Worm (Caenorhabditis elegans): ENCODE measurements around the gene pqn-80.

Gene pqn-80

DNA sequence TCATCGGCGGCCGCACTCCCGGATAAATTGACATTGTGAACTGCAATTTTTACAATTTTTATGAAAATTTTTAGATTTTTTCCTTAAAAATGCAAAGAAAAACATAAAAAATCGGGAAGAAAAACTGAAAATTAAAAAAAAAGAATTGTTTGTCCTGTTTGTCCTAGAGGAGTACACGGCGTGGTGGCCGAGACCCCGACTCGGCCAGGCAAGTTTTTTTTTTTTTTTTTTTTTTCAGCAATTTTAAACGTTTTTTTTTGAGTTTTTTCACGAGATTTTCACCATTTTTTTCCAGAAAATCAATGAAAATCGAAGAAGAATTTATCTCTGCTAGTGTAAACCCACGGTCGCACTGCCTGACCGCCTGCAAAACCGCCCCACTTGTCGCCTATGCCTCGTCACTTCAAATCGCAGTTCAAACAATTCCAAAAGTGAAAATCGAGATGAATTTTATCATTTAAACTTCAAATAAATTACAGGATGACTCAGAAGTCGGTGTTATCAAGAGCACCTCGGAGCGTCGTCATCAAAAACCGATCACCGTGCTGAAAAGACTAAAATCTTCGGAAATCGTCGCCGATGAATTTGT, 47.1 kb downstream of the pqn-80 start, which contains the start of the genes taf-7.2 and elpc-2 (continued):
- peak; percentile 6 for TF ChIP-seq unc-86 (tag; optimal IDR thresholded peaks at IDR 0.05)
- no peak for TF ChIP-seq ceh-14 (tag; optimal IDR thresholded peaks at IDR 0.05)
- TF ChIP-seq madf-2 (tag; optimal IDR thresholded peaks at IDR 0.05): no peak
- TF ChIP-seq tbx-7 (tag; optimal IDR thresholded peaks at IDR 0.05): peak; percentile 83
- no peak for TF ChIP-seq F13H6.1 (tag; optimal IDR thresholded peaks at IDR 0.05)
- no peak for TF ChIP-seq dmd-4 (tag; optimal IDR thresholded peaks at IDR 0.05; ENCODE audit: borderline replicate concordance)
- peak; percentile 45 for TF ChIP-seq elt-2 (tag; optimal IDR thresholded peaks at IDR 0.05)
- TF ChIP-seq eyg-1 (tag; optimal IDR thresholded peaks at IDR 0.05): no peak
- TF ChIP-seq pha-4 (tag; optimal IDR thresholded peaks at IDR 0.05): no peak
- no peak for TF ChIP-seq hlh-15 (tag; optimal IDR thresholded peaks at IDR 0.05)
- peak; percentile 54 for TF ChIP-seq mec-3 (tag; optimal IDR thresholded peaks at IDR 0.05; ENCODE audit: borderline replicate concordance)
- no peak for TF ChIP-seq ceh-24 (tag; optimal IDR thresholded peaks at IDR 0.05)
- peak; percentile 67 for TF ChIP-seq zip-5 (tag; optimal IDR thresholded peaks at IDR 0.05)
- no peak for TF ChIP-seq pha-2 (tag; optimal IDR thresholded peaks at IDR 0.05)
- peak; percentile 21 for TF ChIP-seq hlh-8 (tag; optimal IDR thresholded peaks at IDR 0.05)
- peak; percentile 49 for TF ChIP-seq fax-1 (tag; optimal IDR thresholded peaks at IDR 0.05)
- TF ChIP-seq sox-2 (GFP tag; IDR thresholded peaks at IDR 0.05): no peak
- TF ChIP-seq C08G9.2 (tag; optimal IDR thresholded peaks at IDR 0.05): peak; percentile 90
- TF ChIP-seq odd-2 (tag; optimal IDR thresholded peaks at IDR 0.05): no peak
- TF ChIP-seq fkh-10 (GFP tag; optimal IDR thresholded peaks at IDR 0.05): no peak
- TF ChIP-seq pqm-1 (tag; optimal IDR thresholded peaks at IDR 0.05): no peak
- peak; percentile 22 for TF ChIP-seq rnt-1 (tag; optimal IDR thresholded peaks at IDR 0.05)
- TF ChIP-seq ceh-31 (tag; optimal IDR thresholded peaks at IDR 0.05): peak; percentile 90
- TF ChIP-seq ceh-45 (GFP tag; IDR thresholded peaks at IDR 0.05): no peak
- TF ChIP-seq T23F11.4 (GFP tag; optimal IDR thresholded peaks at IDR 0.05): no peak

DNA sequence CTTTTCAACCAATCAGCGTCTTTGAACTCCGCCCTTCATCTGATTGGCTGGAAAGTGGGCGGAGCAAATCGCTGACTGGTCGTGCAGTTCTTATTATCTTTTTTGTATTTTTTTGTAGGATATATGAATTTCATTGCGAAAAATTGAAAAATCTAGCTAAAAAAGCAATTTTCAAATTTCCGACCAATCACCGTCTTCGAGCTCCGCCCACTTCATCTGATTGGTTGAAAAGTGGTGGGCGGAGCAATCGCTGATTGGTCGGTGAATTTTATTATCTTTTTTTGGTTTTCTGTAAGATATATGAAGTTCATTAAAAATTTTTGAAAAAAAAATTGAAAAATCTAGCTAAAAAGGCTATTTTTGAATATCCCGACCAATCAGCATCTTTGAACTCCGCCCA, 53.9 kb downstream of the pqn-80 start:
- TF ChIP-seq pros-1 (tag; optimal IDR thresholded peaks at IDR 0.05) (no peak), eyg-1 (tag; optimal IDR thresholded peaks at IDR 0.05) (no peak), sdc-2 (tag; optimal IDR thresholded peaks at IDR 0.05) (no peak), ceh-18 (tag; optimal IDR thresholded peaks at IDR 0.05) (no peak), hlh-6 (tag; optimal IDR thresholded peaks at IDR 0.05) (no peak), elt-4 (tag; optimal IDR thresholded peaks at IDR 0.05) (no peak), nfya-1 (tag; optimal IDR thresholded peaks at IDR 0.05) (peak; percentile 88), hlh-15 (tag; optimal IDR thresholded peaks at IDR 0.05) (no peak)

DNA sequence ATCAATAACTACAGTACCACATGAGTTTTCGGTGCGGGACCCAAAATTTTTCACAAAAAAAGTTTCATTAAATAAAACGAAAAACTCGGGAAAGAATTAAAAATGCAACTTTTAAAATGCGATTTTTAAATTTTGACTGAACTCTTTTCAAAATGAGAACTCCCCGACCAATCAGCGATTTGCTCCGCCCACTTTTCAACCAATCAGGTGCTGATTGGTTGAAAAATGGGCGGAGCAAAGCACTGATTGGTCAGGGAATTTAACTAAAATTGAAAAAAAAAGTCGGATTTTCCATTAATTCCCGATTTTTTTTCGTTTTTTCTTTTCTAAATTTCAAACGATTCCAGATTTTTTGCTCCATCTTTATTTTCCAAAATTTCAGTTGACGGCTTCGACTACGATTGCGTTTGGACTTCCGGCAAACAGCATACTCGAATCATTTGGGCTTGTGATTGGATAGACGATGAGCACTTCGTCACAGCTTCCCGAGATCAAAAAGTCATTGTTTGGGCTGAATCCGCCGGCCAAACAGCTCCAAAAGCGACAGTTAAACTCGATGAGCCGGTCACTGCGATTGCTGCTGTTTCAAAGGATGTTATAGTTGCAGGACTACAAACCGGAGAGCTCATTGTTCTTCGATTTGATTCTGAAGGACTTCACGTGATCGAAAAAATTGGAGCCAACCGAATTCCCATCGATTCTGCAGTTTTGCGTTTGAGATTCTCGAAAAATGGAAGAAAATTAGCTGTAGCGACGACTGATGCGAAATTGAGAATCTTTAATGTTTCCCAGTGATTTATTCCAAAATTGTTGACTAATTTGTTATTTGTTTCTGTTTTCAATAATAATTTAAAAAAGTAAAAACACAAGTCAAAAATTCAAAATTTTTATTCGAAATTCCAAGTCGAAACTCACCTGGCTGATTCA, 59.3 kb downstream of the pqn-80 start:
- TF ChIP-seq ceh-6 (GFP tag; optimal IDR thresholded peaks at IDR 0.05): no peak
- TF ChIP-seq lin-11 (tag; optimal IDR thresholded peaks at IDR 0.05): no peak
- TF ChIP-seq C08G9.2 (tag; optimal IDR thresholded peaks at IDR 0.05): no peak
- TF ChIP-seq pat-9 (tag; optimal IDR thresholded peaks at IDR 0.05): no peak
- TF ChIP-seq sox-2 (GFP tag; IDR thresholded peaks at IDR 0.05): no peak
- peak; percentile 96 for TF ChIP-seq nfya-1 (tag; optimal IDR thresholded peaks at IDR 0.05)
- TF ChIP-seq hlh-8 (tag; optimal IDR thresholded peaks at IDR 0.05): no peak
- TF ChIP-seq ceh-18 (tag; optimal IDR thresholded peaks at IDR 0.05): no peak
- TF ChIP-seq ama-1 (optimal IDR thresholded peaks at IDR 0.05): peak; percentile 3
- TF ChIP-seq ceh-34 (tag; optimal IDR thresholded peaks at IDR 0.05): no peak
- no peak for TF ChIP-seq hlh-6 (tag; optimal IDR thresholded peaks at IDR 0.05)
- no peak for TF ChIP-seq ahr-1 (tag; optimal IDR thresholded peaks at IDR 0.05)
- no peak for TF ChIP-seq mec-3 (tag; optimal IDR thresholded peaks at IDR 0.05; ENCODE audit: borderline replicate concordance)
- TF ChIP-seq ceh-2 (tag; optimal IDR thresholded peaks at IDR 0.05): no peak
- no peak for TF ChIP-seq ceh-30 (tag; optimal IDR thresholded peaks at IDR 0.05)
- no peak for TF ChIP-seq ceh-9 (tag; optimal IDR thresholded peaks at IDR 0.05)
- no peak for TF ChIP-seq pha-4 (tag; optimal IDR thresholded peaks at IDR 0.05)
